Fruit fly (Drosophila melanogaster): ENCODE results near the gene Fdx1.
A peak's percentile ranks its signal among the peaks of the same experiment; 100 is the strongest.

The Fdx1 gene

dm6 chr3L:9383345-9384075, 12.5 kb upstream of the Fdx1 start, which contains the start of gene Hsp27 (continued):
- TF ChIP-seq CG32264 (GFP tag; optimal IDR thresholded peaks at IDR 0.05) (peak; percentile 99), Hnf4 (GFP tag; optimal IDR thresholded peaks at IDR 0.05) (peak; percentile 99), Abd-B (GFP tag; optimal IDR thresholded peaks at IDR 0.05) (no peak)

- no peak for TF ChIP-seq pan (optimal IDR thresholded peaks at IDR 0.05)
- peak; percentile 6 for TF ChIP-seq sage (GFP tag; optimal IDR thresholded peaks at IDR 0.05)
- TF ChIP-seq HLH106 (tag; optimal IDR thresholded peaks at IDR 0.05) = peak; percentile 28
- TF ChIP-seq jim (GFP tag; optimal IDR thresholded peaks at IDR 0.05) = no peak
- TF ChIP-seq Hr78 (GFP tag; optimal IDR thresholded peaks at IDR 0.05) = no peak
- peak; percentile 27 for TF ChIP-seq Sp1 (GFP tag; optimal IDR thresholded peaks at IDR 0.05)
- TF ChIP-seq CrebA (GFP tag; optimal IDR thresholded peaks at IDR 0.05; ENCODE audit: borderline replicate concordance) = peak; percentile 58
- peak; percentile 37 for TF ChIP-seq rgr (GFP tag; optimal IDR thresholded peaks at IDR 0.05)
- TF ChIP-seq OdsH (GFP tag; optimal IDR thresholded peaks at IDR 0.05) = peak; percentile 53
- TF ChIP-seq foxo (GFP tag; optimal IDR thresholded peaks at IDR 0.05) = peak; percentile 43 to 45
- TF ChIP-seq Dfd (GFP tag; optimal IDR thresholded peaks at IDR 0.05) = no peak
- TF ChIP-seq psq (GFP tag; optimal IDR thresholded peaks at IDR 0.05) = peak; percentile 66
- peak in 1 of 2 experiments; percentile 7 for TF ChIP-seq dl (GFP tag; optimal IDR thresholded peaks at IDR 0.05; ENCODE audit: insufficient read depth in 1 of 2, partially characterized antibody in 2 of 2)
- peak; percentile 71 for TF ChIP-seq brk (GFP tag; optimal IDR thresholded peaks at IDR 0.05)
- peak; percentile 32 for TF ChIP-seq Jra (GFP tag; optimal IDR thresholded peaks at IDR 0.05)
- TF ChIP-seq Hnf4 (GFP tag; optimal IDR thresholded peaks at IDR 0.05) = peak; percentile 59
- TF ChIP-seq Rel (GFP tag; optimal IDR thresholded peaks at IDR 0.05) = no peak
- TF ChIP-seq Rel (tag; optimal IDR thresholded peaks at IDR 0.05) = peak; percentile 47
- peak; percentile 50 for TF ChIP-seq fru (GFP tag; optimal IDR thresholded peaks at IDR 0.05)
- TF ChIP-seq Hr83 (GFP tag; optimal IDR thresholded peaks at IDR 0.05; ENCODE audit: poor library complexity, severe bottlenecking) = peak; percentile 88
- peak; percentile 60 for TF ChIP-seq br (GFP tag; optimal IDR thresholded peaks at IDR 0.05)
- TF ChIP-seq CG32264 (GFP tag; optimal IDR thresholded peaks at IDR 0.05) = peak; percentile 12
- TF ChIP-seq Dif (GFP tag; optimal IDR thresholded peaks at IDR 0.05; ENCODE audit: partially characterized antibody) = peak; percentile 59
- no peak for TF ChIP-seq ey (GFP tag; optimal IDR thresholded peaks at IDR 0.05)
- peak; percentile 26 for TF ChIP-seq woc (GFP tag; optimal IDR thresholded peaks at IDR 0.05)
- TF ChIP-seq h (GFP tag; optimal IDR thresholded peaks at IDR 0.05) = peak; percentile 35
- TF ChIP-seq N (GFP tag; optimal IDR thresholded peaks at IDR 0.05) = no peak
These were observed 10.6 kb upstream of the Fdx1 start, which contains the start of gene Hsp23 for dm6 chr3L:9381602-9382001. Gene Hsp23 (plus strand): TSS chr3L:9381882.

dm6 chr3L:9380344-9380849, 9.4 kb upstream of the Fdx1 start:
- TF ChIP-seq dsf (GFP tag; optimal IDR thresholded peaks at IDR 0.05; ENCODE audit: borderline replicate concordance) (no peak), Rel (GFP tag; optimal IDR thresholded peaks at IDR 0.05) (no peak), Rel (tag; optimal IDR thresholded peaks at IDR 0.05) (peak; percentile 70), ey (GFP tag; optimal IDR thresholded peaks at IDR 0.05) (no peak), woc (GFP tag; optimal IDR thresholded peaks at IDR 0.05) (peak; percentile 6), psq (GFP tag; optimal IDR thresholded peaks at IDR 0.05) (no peak), HLH106 (tag; optimal IDR thresholded peaks at IDR 0.05) (peak; percentile 7), dl (GFP tag; optimal IDR thresholded peaks at IDR 0.05; ENCODE audit: insufficient read depth in 1 of 2, partially characterized antibody in 2 of 2) (peak in 1 of 2 experiments; percentile 22), Sp1 (GFP tag; optimal IDR thresholded peaks at IDR 0.05) (peak; percentile 36), CG9705 (GFP tag; optimal IDR thresholded peaks at IDR 0.05) (peak; percentile 39)

- peak; percentile 51 for TF ChIP-seq Dif (GFP tag; optimal IDR thresholded peaks at IDR 0.05; ENCODE audit: partially characterized antibody)
- no peak for TF ChIP-seq lola (GFP tag; optimal IDR thresholded peaks at IDR 0.05)
- TF ChIP-seq fru (GFP tag; optimal IDR thresholded peaks at IDR 0.05) = peak; percentile 22
- no peak for TF ChIP-seq pan (optimal IDR thresholded peaks at IDR 0.05)
- no peak for TF ChIP-seq Hnf4 (GFP tag; optimal IDR thresholded peaks at IDR 0.05)
- TF ChIP-seq ey (GFP tag; optimal IDR thresholded peaks at IDR 0.05) = no peak
- peak; percentile 11 for TF ChIP-seq woc (GFP tag; optimal IDR thresholded peaks at IDR 0.05)
- TF ChIP-seq tai (GFP tag; optimal IDR thresholded peaks at IDR 0.05) = no peak
- peak; percentile 49 for TF ChIP-seq psq (GFP tag; optimal IDR thresholded peaks at IDR 0.05)
- peak; percentile 51 for TF ChIP-seq CrebA (GFP tag; optimal IDR thresholded peaks at IDR 0.05; ENCODE audit: borderline replicate concordance)
- TF ChIP-seq Hr83 (GFP tag; optimal IDR thresholded peaks at IDR 0.05; ENCODE audit: poor library complexity, severe bottlenecking) = peak; percentile 26
These were observed 8.7 kb upstream of the Fdx1 start, which contains the start of gene Hsp67Ba for dm6 chr3L:9379484-9380343. Gene Hsp67Ba (minus strand): TSS chr3L:9379534.
